Worm (Caenorhabditis elegans): ENCODE data around the gene C32B5.15.

- TF ChIP-seq drap-1 (GFP tag; optimal IDR thresholded peaks at IDR 0.05) (no peak), blmp-1 (tag; optimal IDR thresholded peaks at IDR 0.05) (no peak), nhr-28 (tag; optimal IDR thresholded peaks at IDR 0.05) (no peak), nhr-76 (tag; optimal IDR thresholded peaks at IDR 0.05) (no peak), snpc-4 (tag; optimal IDR thresholded peaks at IDR 0.05) (no peak), ces-1 (GFP tag; optimal IDR thresholded peaks at IDR 0.05) (no peak), mep-1 (tag; optimal IDR thresholded peaks at IDR 0.05) (no peak), unc-62 (GFP tag; optimal IDR thresholded peaks at IDR 0.05) (no peak), lsy-2 (tag; optimal IDR thresholded peaks at IDR 0.05) (no peak), elt-3 (tag; optimal IDR thresholded peaks at IDR 0.05) (no peak), unc-39 (tag; optimal IDR thresholded peaks at IDR 0.05) (no peak), ztf-11 (tag; optimal IDR thresholded peaks at IDR 0.05) (no peak), nhr-12 (tag; optimal IDR thresholded peaks at IDR 0.05) (no peak)
Observed at ce11 chrII:922778-923177, 50.0 kb downstream of the C32B5.15 start.

Data from whole organism, mixed stage, embryonic.